Fruit fly (Drosophila melanogaster): ENCODE data around the gene AP-1sigma.

- TF ChIP-seq rn (GFP tag; IDR thresholded peaks at IDR 0.05) (no peak), Ets98B (GFP tag; IDR thresholded peaks at IDR 0.05) (peak; percentile 42; the same call in 1 of the 2 replicates), CG15710 (tag; optimal IDR thresholded peaks at IDR 0.05) (no peak), CG4496 (GFP tag; IDR thresholded peaks at IDR 0.05) (no peak), D1 (tag; optimal IDR thresholded peaks at IDR 0.05) (no peak), CG9948 (tag; optimal IDR thresholded peaks at IDR 0.05) (no peak), EcR (GFP tag; optimal IDR thresholded peaks at IDR 0.05) (peak; percentile 40), CG10348 (GFP tag; IDR thresholded peaks at IDR 0.05) (no peak), Snoo (tag; optimal IDR thresholded peaks at IDR 0.05) (peak; percentile 3)
Measured at dm6 chr3R:23955380-23955779, 3.1 kb upstream of the AP-1sigma start.
